Worm (Caenorhabditis elegans) whole organism, early embryonic: ENCODE data around the gene M199.134.
"Not testable (repeated sequence)": the region's sequence is repeated elsewhere in the genome, so short reads cannot be mapped to it uniquely, and the experiment has no call there.

ENCODE experiments used
- F13C5.2 ChIP-seq: sonication (generic microtip); optimal IDR thresholded peaks from 2 replicates; lab custom pipeline; 2017; ENCODE audit warnings: mild to moderate bottlenecking, missing genetic modification characterization, inconsistent platforms, missing compliant biosample characterization
- aly-1 ChIP-seq: sonication (generic microtip); optimal IDR thresholded peaks from 2 replicates; lab custom pipeline; 2016; ENCODE audit warnings: missing genetic modification characterization, missing compliant biosample characterization
- ama-1 ChIP-seq: fragments of 150-350 bp; optimal IDR thresholded peaks from 2 replicates; lab custom pipeline; 2014
- flt-1 ChIP-seq: fragments of 200-800 bp; sonication (Bioruptor generic); IDR thresholded peaks from 2 replicates; pipeline ENCODE4 v1.3.6; 2022; ENCODE audit warnings: missing genetic modification characterization, missing compliant biosample characterization
- hmbx-1 ChIP-seq: sonication (generic microtip); optimal IDR thresholded peaks from 2 replicates; lab custom pipeline; 2016; ENCODE audit warnings: mild to moderate bottlenecking, missing genetic modification characterization, missing compliant biosample characterization
- hmg-4 ChIP-seq: fragments of 200-800 bp; sonication (Bioruptor generic); optimal IDR thresholded peaks from 2 replicates; lab custom pipeline; 2018; ENCODE audit warnings: mild to moderate bottlenecking, missing genetic modification characterization, missing compliant biosample characterization
- hnd-1 ChIP-seq: sonication (generic microtip); optimal IDR thresholded peaks from 2 replicates; lab custom pipeline; 2016; ENCODE audit warnings: missing genetic modification characterization, missing compliant biosample characterization
- pes-1 ChIP-seq: fragments of 200-800 bp; sonication (Bioruptor generic); IDR thresholded peaks from 2 replicates; pipeline ENCODE4 v1.3.6; 2022; ENCODE audit warnings: missing genetic modification reagents, missing genetic modification characterization, missing compliant biosample characterization
- scrt-1 ChIP-seq: fragments of 200-800 bp; sonication (Bioruptor generic); IDR thresholded peaks from 2 replicates; pipeline ENCODE4 v1.3.6; 2022; ENCODE audit warnings: missing genetic modification characterization, missing compliant biosample characterization
- sea-1 ChIP-seq: fragments of 200-800 bp; sonication (Bioruptor generic); conservative IDR thresholded peaks from 2 replicates; pipeline ENCODE4 v1.3.6; 2022; ENCODE audit warnings: missing genetic modification characterization, missing compliant biosample characterization
- tbx-11 ChIP-seq: fragments of 200-800 bp; sonication (Bioruptor generic); IDR thresholded peaks from 2 replicates; pipeline ENCODE4 v1.3.6; 2022; ENCODE audit warnings: missing genetic modification characterization, missing compliant biosample characterization
- tbx-37 ChIP-seq: fragments of 200-800 bp; sonication (Bioruptor generic); conservative IDR thresholded peaks from 2 replicates; pipeline ENCODE4 v1.3.6; 2022; ENCODE audit warnings: missing genetic modification reagents, missing genetic modification characterization, missing compliant biosample characterization
- tra-4 ChIP-seq: sonication (generic microtip); optimal IDR thresholded peaks from 2 replicates; lab custom pipeline; 2017; ENCODE audit warnings: missing genetic modification characterization, missing compliant biosample characterization

ce11 chrIV:15133899-15134298 is 20.9 kb upstream of the M199.134 start, which contains the start of gene M199.8:
- not testable (repeated sequence) for TF ChIP-seq F13C5.2 (tag; lab: Kevin White, UChicago); aly-1 (tag; lab: Kevin White, UChicago); flt-1 (GFP tag; lab: Robert Waterston, UW); tra-4 (tag; lab: Kevin White, UChicago); ama-1; sea-1 (GFP tag; lab: Robert Waterston, UW); tbx-37 (GFP tag; lab: Robert Waterston, UW); hmg-4 (GFP tag; lab: Kevin White, UChicago); scrt-1 (GFP tag; lab: Robert Waterston, UW); pes-1 (GFP tag; lab: Robert Waterston, UW); hnd-1; hmbx-1 (tag; lab: Kevin White, UChicago); tbx-11
